Fruit fly (Drosophila melanogaster): Measurements from ENCODE around the gene CG16986.

- TF ChIP-seq psq (optimal IDR thresholded peaks at IDR 0.05) (no peak), CG8478 (optimal IDR thresholded peaks at IDR 0.05) (no peak), pan (optimal IDR thresholded peaks at IDR 0.05) (no peak), EcR (GFP tag; optimal IDR thresholded peaks at IDR 0.05) (no peak), usp (GFP tag; optimal IDR thresholded peaks at IDR 0.05) (no peak), Dll (optimal IDR thresholded peaks at IDR 0.05) (no peak)
Observed at dm6 chr3L:2575240-2575639, 24.9 kb upstream of the CG16986 start.
